Worm (Caenorhabditis elegans) whole organism, midembryonic: Measurements from ENCODE around the gene fbn-1.

ENCODE experiments used
- flt-1 ChIP-seq: fragments of 200-800 bp; sonication (Bioruptor generic); IDR thresholded peaks from 2 replicates; pipeline ENCODE4 v1.3.6; 2022; ENCODE audit warnings: missing genetic modification characterization, missing compliant biosample characterization
- ref-1 ChIP-seq: fragments of 200-800 bp; sonication (Bioruptor generic); conservative IDR thresholded peaks from 2 replicates; pipeline ENCODE4 v1.3.6; 2022; ENCODE audit warnings: missing genetic modification reagents, missing genetic modification characterization, missing compliant biosample characterization

ce11 chrIII:7616228-7616627 is 9.0 kb upstream of the fbn-1 start, which contains the start of gene T04A6.1:
- TF ChIP-seq ref-1 (no peak), flt-1 (no peak)
